Worm (Caenorhabditis elegans): ENCODE data around the gene Y55F3BR.1.

DNA sequence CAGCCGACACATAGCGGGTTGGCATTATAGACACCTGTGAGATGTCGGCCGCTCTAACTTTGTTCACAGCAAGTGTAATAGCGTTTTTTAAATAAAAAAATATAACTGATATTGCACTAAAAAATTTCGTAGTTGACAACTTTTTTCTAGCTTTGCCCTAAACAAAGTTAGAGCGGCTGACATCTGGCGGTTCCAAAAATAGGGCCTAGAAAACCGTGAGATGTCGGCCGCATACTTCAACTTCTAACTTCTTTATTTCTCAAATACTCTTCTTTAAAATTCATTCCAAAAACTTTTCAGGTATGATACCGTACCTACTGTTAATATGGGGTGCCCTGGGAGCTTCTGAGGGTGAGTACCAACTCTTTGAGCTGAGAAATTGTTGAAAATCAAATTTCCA lies 16.0 kb upstream of the Y55F3BR.1 start, which contains the start of gene Y55F3BR.2:
- no peak for TF ChIP-seq ama-1 (optimal IDR thresholded peaks at IDR 0.05)
- TF ChIP-seq ceh-36 (tag; optimal IDR thresholded peaks at IDR 0.05), result no peak
- no peak for TF ChIP-seq F13C5.2 (tag; optimal IDR thresholded peaks at IDR 0.05)
- no peak for TF ChIP-seq hnd-1 (tag; optimal IDR thresholded peaks at IDR 0.05)
- TF ChIP-seq hmg-4 (GFP tag; optimal IDR thresholded peaks at IDR 0.05), result no peak
- TF ChIP-seq scrt-1 (GFP tag; IDR thresholded peaks at IDR 0.05), result no peak
- no peak for TF ChIP-seq aly-1 (tag; optimal IDR thresholded peaks at IDR 0.05)
- no peak for TF ChIP-seq ceh-13 (GFP tag; optimal IDR thresholded peaks at IDR 0.05)
- no peak for TF ChIP-seq B0310.2 (tag; optimal IDR thresholded peaks at IDR 0.05)
- no peak for TF ChIP-seq flt-1 (GFP tag; IDR thresholded peaks at IDR 0.05)
